Worm (Caenorhabditis elegans) whole organism, L1 larva: ENCODE data around the gene tnt-3.

Experiments
- C16A3.4 ChIP-seq: fragments of 150-350 bp; optimal IDR thresholded peaks from 2 replicates; lab custom pipeline; 2014; ENCODE audit warnings: missing biosample characterization, missing genetic modification characterization
- Y116A8C.19 ChIP-seq: sonication (generic microtip); optimal IDR thresholded peaks from 2 replicates; lab custom pipeline; 2016; ENCODE audit warnings: missing compliant biosample characterization, missing genetic modification characterization, borderline replicate concordance
- aha-1 ChIP-seq: fragments of 150-350 bp; optimal IDR thresholded peaks from 2 replicates; lab custom pipeline; 2014; ENCODE audit warnings: missing biosample characterization, missing genetic modification characterization
- blmp-1 ChIP-seq: fragments of 150-350 bp; optimal IDR thresholded peaks from 2 replicates; lab custom pipeline; 2014; ENCODE audit warnings: missing biosample characterization, missing genetic modification characterization
- ceh-63 ChIP-seq: fragments of 200-800 bp; sonication (Bioruptor generic); optimal IDR thresholded peaks from 2 replicates; lab custom pipeline; 2018; ENCODE audit warnings: mild to moderate bottlenecking, missing genetic modification characterization, missing compliant biosample characterization
- ceh-8 ChIP-seq: fragments of 200-800 bp; sonication (Bioruptor generic); optimal IDR thresholded peaks from 2 replicates; lab custom pipeline; 2018; ENCODE audit warnings: mild to moderate bottlenecking, missing genetic modification characterization, moderate library complexity, missing compliant biosample characterization
- ceh-82 ChIP-seq, 3 experiments: fragments of 150-350 bp in 1 of 3; sonication (generic microtip) in 2 of 3; optimal IDR thresholded peaks; 2 replicates each; lab custom pipeline; 2014 to 2017; ENCODE audit warnings: missing biosample characterization in 3 of 3, missing genetic modification characterization in 3 of 3
- dsc-1 ChIP-seq: sonication (generic microtip); optimal IDR thresholded peaks from 2 replicates; lab custom pipeline; 2016; ENCODE audit warnings: mild to moderate bottlenecking, missing genetic modification characterization, missing compliant biosample characterization
- efl-1 ChIP-seq, 4 experiments: fragments of 150-350 bp; optimal IDR thresholded peaks in 3 of 4; peaks in 1 of 4; 1 replicate in 1 of 4; 2 replicates in 3 of 4; lab custom pipeline; 2014; ENCODE audit warnings: missing biosample characterization in 2 of 4, missing genetic modification characterization in 2 of 4, missing genetic modification reagents in 2 of 4
- egl-13 ChIP-seq: sonication (generic microtip); optimal IDR thresholded peaks from 2 replicates; lab custom pipeline; 2016; ENCODE audit warnings: missing genotype, missing genetic modification reagents, missing genetic modification characterization, missing compliant biosample characterization
- egl-27 ChIP-seq, 2 experiments: fragments of 150-350 bp in 1 of 2; sonication (generic microtip); optimal IDR thresholded peaks; 3 replicates each; lab custom pipeline; 2017 to 2018; ENCODE audit warnings: missing biosample characterization in 2 of 2, missing genetic modification characterization in 2 of 2, missing genetic modification reagents in 2 of 2
- elt-2 ChIP-seq: sonication (generic microtip); optimal IDR thresholded peaks from 2 replicates; lab custom pipeline; 2016; ENCODE audit warnings: missing genetic modification characterization, mild to moderate bottlenecking, inconsistent platforms, missing compliant biosample characterization, missing genetic modification reagents
- elt-3 ChIP-seq, 6 experiments: fragments of 150-350 bp in 1 of 6; sonication (generic microtip); optimal IDR thresholded peaks; 2 replicates each; lab custom pipeline; 2017 to 2018; ENCODE audit warnings: missing biosample characterization in 6 of 6, missing genetic modification characterization in 6 of 6, inconsistent platforms in 1 of 6
- fkh-10 ChIP-seq: sonication (generic microtip); optimal IDR thresholded peaks from 2 replicates; lab custom pipeline; 2017; ENCODE audit warnings: missing biosample characterization, missing genetic modification reagents, missing genetic modification characterization
- fkh-4 ChIP-seq: sonication (generic microtip); optimal IDR thresholded peaks from 2 replicates; lab custom pipeline; 2016; ENCODE audit warnings: missing compliant biosample characterization, missing genetic modification characterization, borderline replicate concordance
- fkh-8 ChIP-seq: sonication (generic microtip); optimal IDR thresholded peaks from 2 replicates; lab custom pipeline; 2016; ENCODE audit warnings: mild to moderate bottlenecking, missing genetic modification characterization, missing compliant biosample characterization
- lin-13 ChIP-seq: fragments of 150-350 bp; optimal IDR thresholded peaks from 2 replicates; lab custom pipeline; 2014; ENCODE audit warnings: missing biosample characterization, missing genetic modification reagents, missing genetic modification characterization
- lin-14 ChIP-seq: fragments of 200-800 bp; sonication (Bioruptor generic); optimal IDR thresholded peaks from 2 replicates; lab custom pipeline; 2018; ENCODE audit warnings: mild to moderate bottlenecking, missing genetic modification characterization, moderate library complexity, missing compliant biosample characterization
- lin-35 ChIP-seq, 2 experiments: fragments of 150-350 bp; optimal IDR thresholded peaks; 2 replicates each; lab custom pipeline; 2014; ENCODE audit warnings: missing biosample characterization in 2 of 2, missing genetic modification characterization in 2 of 2, missing genetic modification reagents in 2 of 2
- lir-3 ChIP-seq: sonication (generic microtip); optimal IDR thresholded peaks from 2 replicates; lab custom pipeline; 2016; ENCODE audit warnings: mild to moderate bottlenecking, missing genetic modification characterization, moderate library complexity, missing compliant biosample characterization; ENCODE audit not compliant: poor library complexity
- lsy-2 ChIP-seq, 2 experiments: fragments of 150-350 bp; optimal IDR thresholded peaks; 2 replicates each; lab custom pipeline; 2014; ENCODE audit warnings: missing biosample characterization in 2 of 2, missing genetic modification characterization in 2 of 2
- mdl-1 ChIP-seq, 2 experiments: fragments of 150-350 bp; optimal IDR thresholded peaks; 2 replicates each; lab custom pipeline; 2014 to 2017; ENCODE audit warnings: missing biosample characterization in 2 of 2, missing genetic modification characterization in 2 of 2, inconsistent platforms in 1 of 2
- mef-2 ChIP-seq: fragments of 150-350 bp; optimal IDR thresholded peaks from 2 replicates; lab custom pipeline; 2014; ENCODE audit warnings: missing biosample characterization, missing genetic modification characterization
- mep-1 ChIP-seq: fragments of 150-350 bp; optimal IDR thresholded peaks from 2 replicates; lab custom pipeline; 2014; ENCODE audit warnings: missing biosample characterization, missing genetic modification characterization
- nhr-12 ChIP-seq: sonication (generic microtip); optimal IDR thresholded peaks from 2 replicates; lab custom pipeline; 2017; ENCODE audit warnings: missing biosample characterization, missing genetic modification characterization
- nhr-28 ChIP-seq: fragments of 150-350 bp; optimal IDR thresholded peaks from 2 replicates; lab custom pipeline; 2014; ENCODE audit warnings: missing biosample characterization, missing genetic modification characterization
- nhr-71 ChIP-seq: sonication (generic microtip); optimal IDR thresholded peaks from 2 replicates; lab custom pipeline; 2016; ENCODE audit warnings: mild to moderate bottlenecking, missing genetic modification characterization, moderate library complexity, missing compliant biosample characterization
- nhr-77 ChIP-seq: fragments of 150-350 bp; optimal IDR thresholded peaks from 2 replicates; lab custom pipeline; 2014; ENCODE audit warnings: missing biosample characterization, missing genetic modification characterization
- nhr-85 ChIP-seq: sonication (generic microtip); peaks from one replicate; lab custom pipeline; 2016; ENCODE audit warnings: missing genetic modification characterization, inconsistent platforms, missing compliant biosample characterization
- nhr-90 ChIP-seq: sonication (generic microtip); optimal IDR thresholded peaks from 2 replicates; lab custom pipeline; 2016; ENCODE audit warnings: mild to moderate bottlenecking, missing genetic modification characterization, missing compliant biosample characterization; ENCODE audit not compliant: poor library complexity
- rnt-1 ChIP-seq: sonication (generic microtip); optimal IDR thresholded peaks from 2 replicates; lab custom pipeline; 2016; ENCODE audit warnings: mild to moderate bottlenecking, missing genetic modification characterization, moderate library complexity, missing compliant biosample characterization
- snu-23 ChIP-seq: sonication (generic microtip); optimal IDR thresholded peaks from 2 replicates; lab custom pipeline; 2016; ENCODE audit warnings: missing genetic modification characterization, missing compliant biosample characterization
- sptf-1 ChIP-seq: fragments of 150-350 bp; optimal IDR thresholded peaks from 2 replicates; lab custom pipeline; 2014; ENCODE audit warnings: missing biosample characterization, missing genetic modification characterization
- tbx-2 ChIP-seq: sonication (generic microtip); optimal IDR thresholded peaks from 2 replicates; lab custom pipeline; 2016; ENCODE audit warnings: missing genetic modification characterization, missing compliant biosample characterization
- tlp-1 ChIP-seq: fragments of 150-350 bp; optimal IDR thresholded peaks from 2 replicates; lab custom pipeline; 2014; ENCODE audit warnings: missing biosample characterization, missing genetic modification characterization
- unc-30 ChIP-seq: sonication (generic microtip); optimal IDR thresholded peaks from 2 replicates; lab custom pipeline; 2017; ENCODE audit warnings: missing biosample characterization, missing genetic modification characterization
- xbp-1 ChIP-seq: sonication (generic microtip); optimal IDR thresholded peaks from 2 replicates; lab custom pipeline; 2016; ENCODE audit warnings: missing genetic modification characterization, missing compliant biosample characterization

tnt-3 gene

DNA sequence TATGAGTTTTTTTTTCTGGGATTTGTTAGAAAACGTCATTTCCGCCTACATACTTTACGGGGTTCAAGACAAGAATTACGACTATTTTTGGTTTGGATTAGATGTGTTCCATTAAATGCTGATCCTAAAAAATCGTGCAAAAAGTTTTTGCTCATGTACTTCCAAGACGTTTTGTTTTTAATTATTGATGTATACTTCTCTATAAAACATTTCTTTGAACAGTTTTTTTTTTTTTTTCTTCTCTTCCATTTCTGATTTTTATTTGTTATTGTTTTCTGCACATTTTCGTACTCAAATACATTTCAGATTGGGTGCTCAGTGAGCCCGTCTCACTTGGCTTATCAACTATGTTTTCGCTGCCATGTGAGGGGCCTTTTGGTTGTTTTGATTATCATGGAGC is 41.9 kb downstream of the tnt-3 start, which contains the start of gene C39D10.11:
TSS of gene C39D10.11 (plus strand) at position 301 of the 400 bp plus-strand sequence.
- TF ChIP-seq C16A3.4 (tag; lab: Kevin White, UChicago) (no peak), nhr-77 (tag; lab: Kevin White, UChicago) (no peak), nhr-90 (tag; lab: Kevin White, UChicago) (no peak), ceh-8 (GFP tag; lab: Kevin White, UChicago) (no peak), mef-2 (no peak), nhr-28 (no peak), nhr-12 (tag; lab: Kevin White, UChicago) (no peak), ceh-82 (tag; optimal IDR thresholded peaks at IDR 0.05; lab: Kevin White, UChicago) (no peak), nhr-85 (tag; lab: Kevin White, UChicago) (no peak), snu-23 (GFP tag; lab: Kevin White, UChicago) (no peak), mep-1 (tag; lab: Kevin White, UChicago) (no peak), fkh-4 (no peak), tlp-1 (tag; lab: Kevin White, UChicago) (no peak)

DNA sequence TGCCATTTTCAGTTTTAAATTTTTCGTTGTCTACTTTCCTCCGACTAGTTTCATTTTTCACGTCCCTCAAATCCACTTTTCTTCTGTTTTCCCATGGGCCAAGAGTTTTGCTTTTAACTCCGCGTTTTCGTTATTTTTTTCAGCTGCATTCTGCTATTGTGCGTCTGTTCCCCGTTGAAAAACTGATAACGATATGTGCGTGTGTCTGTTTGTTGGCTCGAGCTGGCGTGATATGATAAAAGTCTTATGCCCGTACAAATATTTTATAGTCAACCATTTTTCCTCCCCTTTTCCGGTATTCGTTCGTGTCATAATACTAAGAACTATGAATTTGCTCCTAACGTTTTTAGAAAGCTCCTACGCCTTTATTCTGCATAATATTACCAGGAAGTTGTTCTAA is 43.1 kb downstream of the tnt-3 start:
- TF ChIP-seq nhr-90 (tag; lab: Kevin White, UChicago) (no peak), fkh-4 (no peak), elt-2 (tag; lab: Kevin White, UChicago) (peak; percentile 49), lin-35 (GFP tag; optimal IDR thresholded peaks at IDR 0.05; lab: Kevin White, UChicago) (peak in 1 of 2 experiments; percentile 5)

DNA sequence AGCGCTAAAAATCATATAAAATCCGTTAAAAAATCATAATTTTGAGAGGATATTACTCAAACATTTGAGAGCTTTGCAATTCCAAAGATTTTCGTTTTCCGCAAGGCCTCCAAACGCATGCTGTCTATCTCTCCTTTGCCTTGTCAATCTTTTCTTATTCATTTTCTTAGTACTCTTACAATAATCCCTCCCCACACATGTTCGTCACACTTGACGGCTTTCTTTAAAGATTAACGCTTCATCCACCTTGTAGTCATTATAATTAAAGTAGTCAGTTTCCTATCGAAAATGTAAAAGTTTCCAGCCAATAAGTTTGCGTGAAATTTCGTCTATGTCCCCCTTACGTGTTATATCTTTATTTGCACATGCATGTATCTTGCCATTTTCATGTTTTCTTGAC is 44.7 kb downstream of the tnt-3 start:
- TF ChIP-seq dsc-1 (tag; lab: Kevin White, UChicago) (peak; percentile 86), nhr-71 (peak; percentile 17), fkh-8 (peak; percentile 56), lin-14 (GFP tag; lab: Kevin White, UChicago) (peak; percentile 15), egl-13 (tag; lab: Kevin White, UChicago) (peak; percentile 9), lir-3 (tag; lab: Kevin White, UChicago) (no peak), mdl-1 (tag; optimal IDR thresholded peaks at IDR 0.05; lab: Kevin White, UChicago) (no peak)

DNA sequence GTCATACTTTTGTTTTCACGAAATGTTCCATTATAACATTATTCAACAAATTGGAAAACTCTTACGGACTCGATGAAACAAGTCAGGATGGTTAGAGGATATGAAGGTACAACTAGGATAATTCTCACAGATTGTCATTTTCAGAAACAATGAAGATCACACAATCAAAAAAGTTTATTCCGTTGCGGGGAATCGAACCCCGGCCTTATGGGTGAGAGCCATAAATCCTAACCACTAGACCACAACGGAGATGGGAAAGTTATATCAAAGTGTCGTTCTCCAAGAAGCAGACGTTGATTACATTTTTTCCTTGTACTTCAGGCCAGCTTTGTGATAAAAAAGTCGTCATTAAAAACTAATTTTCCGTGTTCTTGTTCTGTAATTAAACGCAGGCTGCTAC is 46.8 kb downstream of the tnt-3 start:
- TF ChIP-seq efl-1 (optimal IDR thresholded peaks at IDR 0.05; lab: Kevin White, UChicago), result no peak
- TF ChIP-seq efl-1 (GFP tag; optimal IDR thresholded peaks at IDR 0.05 in 1 of 2; lab: Kevin White, UChicago), result peak in 1 of 2 experiments; percentile 89
- no peak for TF ChIP-seq rnt-1 (tag; lab: Kevin White, UChicago)
- TF ChIP-seq tbx-2 (tag; lab: Kevin White, UChicago), result no peak
- no peak for TF ChIP-seq blmp-1 (tag; lab: Kevin White, UChicago)
- TF ChIP-seq ceh-63, result no peak

DNA sequence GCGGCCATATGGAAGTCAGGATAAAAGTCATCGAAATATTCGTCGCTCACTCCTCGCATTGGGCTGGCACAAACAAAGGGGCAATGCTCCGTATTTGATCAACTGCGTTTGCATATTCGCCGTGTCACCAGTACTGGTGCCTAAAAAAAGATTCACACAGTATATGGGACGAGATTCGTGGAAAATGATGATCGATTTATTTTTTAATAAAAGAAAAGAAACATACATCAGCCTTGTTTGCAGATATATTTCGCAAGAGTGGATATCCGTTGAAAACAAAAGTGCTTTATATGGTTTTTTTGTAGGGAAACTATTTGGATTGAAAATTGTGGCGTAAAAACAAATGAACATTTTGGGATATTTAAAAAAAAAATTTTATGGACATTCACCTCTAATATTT is 47.2 kb downstream of the tnt-3 start, which contains the start of gene latd-1:
TSS of gene latd-1 (minus strand) at position 101 of the 400 bp plus-strand sequence.
- TF ChIP-seq elt-2 (tag; lab: Kevin White, UChicago), result no peak
- no peak for TF ChIP-seq elt-3 (tag; optimal IDR thresholded peaks at IDR 0.05; lab: Kevin White, UChicago)
- TF ChIP-seq sptf-1, result no peak
- TF ChIP-seq efl-1 (optimal IDR thresholded peaks at IDR 0.05; lab: Kevin White, UChicago), result no peak
- no peak for TF ChIP-seq efl-1 (GFP tag; optimal IDR thresholded peaks at IDR 0.05 in 1 of 2; lab: Kevin White, UChicago)
- no peak for TF ChIP-seq egl-13 (tag; lab: Kevin White, UChicago)
- no peak for TF ChIP-seq aha-1
- TF ChIP-seq xbp-1 (tag; lab: Kevin White, UChicago), result no peak
- no peak for TF ChIP-seq fkh-4
- TF ChIP-seq tbx-2 (tag; lab: Kevin White, UChicago), result no peak
- TF ChIP-seq mdl-1 (tag; optimal IDR thresholded peaks at IDR 0.05; lab: Kevin White, UChicago), result no peak
- no peak for TF ChIP-seq ceh-82 (tag; optimal IDR thresholded peaks at IDR 0.05; lab: Kevin White, UChicago)
- TF ChIP-seq lir-3 (tag; lab: Kevin White, UChicago), result no peak
- TF ChIP-seq lin-13 (GFP tag; lab: Kevin White, UChicago), result no peak
- TF ChIP-seq nhr-28, result no peak
- TF ChIP-seq lsy-2 (tag; optimal IDR thresholded peaks at IDR 0.05; lab: Kevin White, UChicago), result no peak
- TF ChIP-seq egl-27 (tag; optimal IDR thresholded peaks at IDR 0.05; lab: Kevin White, UChicago), result no peak
- TF ChIP-seq fkh-10 (GFP tag; lab: Kevin White, UChicago), result no peak
- no peak for TF ChIP-seq Y116A8C.19 (tag; lab: Kevin White, UChicago)
- TF ChIP-seq mef-2, result no peak
- TF ChIP-seq unc-30 (tag; lab: Kevin White, UChicago), result no peak
